Worm (Caenorhabditis elegans) whole organism, L1 larva: ENCODE measurements around the gene F59D12.5.

Experiments
- C04F5.9 ChIP-seq: sonication (generic microtip); optimal IDR thresholded peaks from 2 replicates; lab custom pipeline; 2016; ENCODE audit warnings: missing genetic modification characterization, missing compliant biosample characterization
- C34B4.2 ChIP-seq: sonication (generic microtip); optimal IDR thresholded peaks from 2 replicates; lab custom pipeline; 2017; ENCODE audit warnings: mild to moderate bottlenecking, missing genetic modification characterization, missing compliant biosample characterization
- aha-1 ChIP-seq: fragments of 150-350 bp; optimal IDR thresholded peaks from 2 replicates; lab custom pipeline; 2014; ENCODE audit warnings: missing biosample characterization, missing genetic modification characterization
- alr-1 ChIP-seq: fragments of 200-800 bp; sonication (Bioruptor generic); optimal IDR thresholded peaks from 2 replicates; lab custom pipeline; 2018; ENCODE audit warnings: borderline replicate concordance, mild to moderate bottlenecking, missing genetic modification characterization, missing compliant biosample characterization
- aly-2 ChIP-seq: fragments of 150-350 bp; optimal IDR thresholded peaks from 2 replicates; lab custom pipeline; 2014; ENCODE audit warnings: missing biosample characterization, missing genetic modification characterization
- ama-1 ChIP-seq: fragments of 150-350 bp; optimal IDR thresholded peaks from 2 replicates; lab custom pipeline; 2014
- blmp-1 ChIP-seq: fragments of 150-350 bp; optimal IDR thresholded peaks from 2 replicates; lab custom pipeline; 2014; ENCODE audit warnings: missing biosample characterization, missing genetic modification characterization
- ces-1 ChIP-seq: fragments of 150-350 bp; optimal IDR thresholded peaks from 2 replicates; lab custom pipeline; 2014; ENCODE audit warnings: missing biosample characterization, missing genetic modification reagents, missing genetic modification characterization
- dpl-1 ChIP-seq, 3 experiments: fragments of 150-350 bp in 2 of 3; sonication (generic microtip) in 1 of 3; optimal IDR thresholded peaks; 2 replicates each; lab custom pipeline; 2014 to 2017; ENCODE audit warnings: missing biosample characterization in 3 of 3, missing genetic modification characterization in 3 of 3, missing genetic modification reagents in 3 of 3
- dsc-1 ChIP-seq: sonication (generic microtip); optimal IDR thresholded peaks from 2 replicates; lab custom pipeline; 2016; ENCODE audit warnings: mild to moderate bottlenecking, missing genetic modification characterization, missing compliant biosample characterization
- efl-1 ChIP-seq, 4 experiments: fragments of 150-350 bp; optimal IDR thresholded peaks in 3 of 4; peaks in 1 of 4; 1 replicate in 1 of 4; 2 replicates in 3 of 4; lab custom pipeline; 2014; ENCODE audit warnings: missing biosample characterization in 2 of 4, missing genetic modification characterization in 2 of 4, missing genetic modification reagents in 2 of 4
- efl-3 ChIP-seq: fragments of 200-800 bp; sonication (Bioruptor generic); optimal IDR thresholded peaks from 2 replicates; lab custom pipeline; 2018; ENCODE audit warnings: mild to moderate bottlenecking, missing genetic modification characterization, missing compliant biosample characterization
- elt-2 ChIP-seq: sonication (generic microtip); optimal IDR thresholded peaks from 2 replicates; lab custom pipeline; 2016; ENCODE audit warnings: missing genetic modification characterization, mild to moderate bottlenecking, inconsistent platforms, missing compliant biosample characterization, missing genetic modification reagents
- fkh-4 ChIP-seq: sonication (generic microtip); optimal IDR thresholded peaks from 2 replicates; lab custom pipeline; 2016; ENCODE audit warnings: missing compliant biosample characterization, missing genetic modification characterization, borderline replicate concordance
- fkh-8 ChIP-seq: sonication (generic microtip); optimal IDR thresholded peaks from 2 replicates; lab custom pipeline; 2016; ENCODE audit warnings: mild to moderate bottlenecking, missing genetic modification characterization, missing compliant biosample characterization
- fos-1 ChIP-seq: fragments of 150-350 bp; optimal IDR thresholded peaks from 2 replicates; lab custom pipeline; 2014; ENCODE audit warnings: missing biosample characterization, missing genetic modification characterization
- grh-1 ChIP-seq: fragments of 200-800 bp; sonication (Bioruptor generic); IDR thresholded peaks from 2 replicates; pipeline ENCODE4 v1.3.6; 2022; ENCODE audit warnings: missing genetic modification reagents, missing genetic modification characterization, missing compliant biosample characterization
- hlh-17 ChIP-seq: fragments of 200-800 bp; sonication (Bioruptor generic); optimal IDR thresholded peaks from 2 replicates; lab custom pipeline; 2018; ENCODE audit warnings: missing genetic modification characterization, mild to moderate bottlenecking, missing compliant biosample characterization, moderate library complexity, borderline replicate concordance
- hpl-2 ChIP-seq: fragments of 150-350 bp; optimal IDR thresholded peaks from 2 replicates; lab custom pipeline; 2014; ENCODE audit warnings: missing biosample characterization, missing genetic modification reagents, missing genetic modification characterization
- irx-1 ChIP-seq: sonication (generic microtip); optimal IDR thresholded peaks from 2 replicates; lab custom pipeline; 2016; ENCODE audit warnings: missing genetic modification characterization, missing compliant biosample characterization
- jun-1 ChIP-seq: fragments of 150-350 bp; optimal IDR thresholded peaks from 2 replicates; lab custom pipeline; 2014; ENCODE audit warnings: missing biosample characterization, missing genetic modification reagents, missing genetic modification characterization
- lin-15B ChIP-seq: fragments of 150-350 bp; sonication (generic microtip); optimal IDR thresholded peaks from 3 replicates; lab custom pipeline; 2014; ENCODE audit warnings: missing biosample characterization, missing genetic modification characterization
- lin-35 ChIP-seq, 2 experiments: fragments of 150-350 bp; optimal IDR thresholded peaks; 2 replicates each; lab custom pipeline; 2014; ENCODE audit warnings: missing biosample characterization in 2 of 2, missing genetic modification characterization in 2 of 2, missing genetic modification reagents in 2 of 2
- lin-39 ChIP-seq: fragments of 150-350 bp; optimal IDR thresholded peaks from 2 replicates; lab custom pipeline; 2014; ENCODE audit warnings: missing biosample characterization, missing genetic modification reagents, missing genetic modification characterization
- lsy-2 ChIP-seq, 2 experiments: fragments of 150-350 bp; optimal IDR thresholded peaks; 2 replicates each; lab custom pipeline; 2014; ENCODE audit warnings: missing biosample characterization in 2 of 2, missing genetic modification characterization in 2 of 2
- mab-9 ChIP-seq: fragments of 200-800 bp; sonication (Bioruptor generic); IDR thresholded peaks from 2 replicates; pipeline ENCODE4 v1.3.6; 2022; ENCODE audit warnings: missing genetic modification reagents, missing genetic modification characterization, missing compliant biosample characterization
- mdl-1 ChIP-seq, 2 experiments: fragments of 150-350 bp; optimal IDR thresholded peaks; 2 replicates each; lab custom pipeline; 2014 to 2017; ENCODE audit warnings: missing biosample characterization in 2 of 2, missing genetic modification characterization in 2 of 2, inconsistent platforms in 1 of 2
- mef-2 ChIP-seq: fragments of 150-350 bp; optimal IDR thresholded peaks from 2 replicates; lab custom pipeline; 2014; ENCODE audit warnings: missing biosample characterization, missing genetic modification characterization
- mep-1 ChIP-seq: fragments of 150-350 bp; optimal IDR thresholded peaks from 2 replicates; lab custom pipeline; 2014; ENCODE audit warnings: missing biosample characterization, missing genetic modification characterization
- nhr-11 ChIP-seq: fragments of 150-350 bp; optimal IDR thresholded peaks from 2 replicates; lab custom pipeline; 2014; ENCODE audit warnings: missing biosample characterization, missing genetic modification characterization
- nhr-19 ChIP-seq: fragments of 200-800 bp; sonication (Bioruptor generic); conservative IDR thresholded peaks from 2 replicates; pipeline ENCODE4 v1.3.6; 2022; ENCODE audit warnings: missing genetic modification characterization, missing compliant biosample characterization
- nhr-71 ChIP-seq: sonication (generic microtip); optimal IDR thresholded peaks from 2 replicates; lab custom pipeline; 2016; ENCODE audit warnings: mild to moderate bottlenecking, missing genetic modification characterization, moderate library complexity, missing compliant biosample characterization
- nhr-77 ChIP-seq: fragments of 150-350 bp; optimal IDR thresholded peaks from 2 replicates; lab custom pipeline; 2014; ENCODE audit warnings: missing biosample characterization, missing genetic modification characterization
- nhr-84 ChIP-seq: sonication (generic microtip); optimal IDR thresholded peaks from 2 replicates; lab custom pipeline; 2017; ENCODE audit warnings: missing biosample characterization, missing genetic modification characterization
- nhr-85 ChIP-seq: sonication (generic microtip); peaks from one replicate; lab custom pipeline; 2016; ENCODE audit warnings: missing genetic modification characterization, inconsistent platforms, missing compliant biosample characterization
- pag-3 ChIP-seq: sonication (generic microtip); optimal IDR thresholded peaks from 2 replicates; lab custom pipeline; 2017; ENCODE audit warnings: missing genetic modification characterization, mild to moderate bottlenecking, missing compliant biosample characterization, antibody characterized with exemption, borderline replicate concordance; ENCODE audit not compliant: insufficient read depth
- pax-3 ChIP-seq: fragments of 200-800 bp; sonication (Bioruptor generic); optimal IDR thresholded peaks from 2 replicates; lab custom pipeline; 2018; ENCODE audit warnings: mild to moderate bottlenecking, missing genetic modification characterization, moderate library complexity, missing compliant biosample characterization
- pqm-1 ChIP-seq: sonication (generic microtip); optimal IDR thresholded peaks from 3 replicates; lab custom pipeline; 2017; ENCODE audit warnings: missing biosample characterization, missing genetic modification characterization
- snpc-4 ChIP-seq: fragments of 150-350 bp; optimal IDR thresholded peaks from 2 replicates; lab custom pipeline; 2014; ENCODE audit warnings: missing biosample characterization, missing genetic modification characterization
- snu-23 ChIP-seq: sonication (generic microtip); optimal IDR thresholded peaks from 2 replicates; lab custom pipeline; 2016; ENCODE audit warnings: missing genetic modification characterization, missing compliant biosample characterization
- sptf-1 ChIP-seq: fragments of 150-350 bp; optimal IDR thresholded peaks from 2 replicates; lab custom pipeline; 2014; ENCODE audit warnings: missing biosample characterization, missing genetic modification characterization
- sup-37 ChIP-seq: fragments of 200-800 bp; sonication (Bioruptor generic); optimal IDR thresholded peaks from 2 replicates; lab custom pipeline; 2018; ENCODE audit warnings: mild to moderate bottlenecking, missing genetic modification characterization, missing compliant biosample characterization
- swsn-7 ChIP-seq: sonication (generic microtip); optimal IDR thresholded peaks from 2 replicates; lab custom pipeline; 2016; ENCODE audit warnings: missing genetic modification characterization, missing compliant biosample characterization
- tbx-2 ChIP-seq: sonication (generic microtip); optimal IDR thresholded peaks from 2 replicates; lab custom pipeline; 2016; ENCODE audit warnings: missing genetic modification characterization, missing compliant biosample characterization
- tlp-1 ChIP-seq: fragments of 150-350 bp; optimal IDR thresholded peaks from 2 replicates; lab custom pipeline; 2014; ENCODE audit warnings: missing biosample characterization, missing genetic modification characterization
- unc-62 ChIP-seq: fragments of 150-350 bp; optimal IDR thresholded peaks from 2 replicates; lab custom pipeline; 2014; ENCODE audit warnings: missing biosample characterization, missing genetic modification reagents, missing genetic modification characterization
- unc-86 ChIP-seq: sonication (generic microtip); optimal IDR thresholded peaks from 2 replicates; lab custom pipeline; 2016; ENCODE audit warnings: missing genetic modification characterization, missing compliant biosample characterization
- unc-98 ChIP-seq: fragments of 200-800 bp; sonication (Bioruptor generic); IDR thresholded peaks from 2 replicates; pipeline ENCODE4 v1.3.6; 2022; ENCODE audit warnings: missing genetic modification characterization, missing compliant biosample characterization
- xbp-1 ChIP-seq: sonication (generic microtip); optimal IDR thresholded peaks from 2 replicates; lab custom pipeline; 2016; ENCODE audit warnings: missing genetic modification characterization, missing compliant biosample characterization
- zag-1 ChIP-seq: fragments of 150-350 bp; optimal IDR thresholded peaks from 2 replicates; lab custom pipeline; 2014; ENCODE audit warnings: missing biosample characterization, missing genetic modification characterization

Gene F59D12.5

DNA sequence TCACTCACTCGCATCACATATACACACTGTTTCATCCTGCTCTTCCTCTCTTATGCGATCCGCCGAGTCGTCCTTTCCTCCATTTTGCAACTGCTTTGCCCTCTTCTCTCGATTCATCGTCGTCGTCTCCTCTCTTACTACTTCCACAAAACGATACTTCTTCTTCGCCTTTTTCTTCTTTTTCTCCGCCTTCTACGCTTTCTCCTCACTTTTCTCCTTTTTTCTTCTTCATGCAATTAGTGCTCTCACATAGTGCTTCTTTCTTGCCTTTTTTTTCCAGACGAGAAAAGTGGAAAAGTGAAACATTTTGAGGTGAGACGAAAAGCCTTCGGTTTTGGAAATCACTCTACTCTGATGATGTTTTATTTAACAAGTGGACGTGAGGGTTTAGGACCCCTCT lies 12.4 kb upstream of the F59D12.5 start (continued):
- TF ChIP-seq lsy-2 (tag; optimal IDR thresholded peaks at IDR 0.05; lab: Kevin White, UChicago): peak in 1 of 2 experiments; percentile 13
- TF ChIP-seq alr-1 (tag; lab: Kevin White, UChicago): no peak
- no peak for TF ChIP-seq nhr-84
- TF ChIP-seq hpl-2: no peak
- no peak for TF ChIP-seq sup-37
- TF ChIP-seq elt-2 (tag; lab: Kevin White, UChicago): no peak
- TF ChIP-seq dsc-1 (tag; lab: Kevin White, UChicago): peak; percentile 31
- no peak for TF ChIP-seq lin-35 (GFP tag; optimal IDR thresholded peaks at IDR 0.05; lab: Kevin White, UChicago)
- no peak for TF ChIP-seq hlh-17 (GFP tag; lab: Kevin White, UChicago)
- TF ChIP-seq fkh-8 (tag; lab: Kevin White, UChicago): peak; percentile 12
- no peak for TF ChIP-seq unc-62 (GFP tag; lab: Kevin White, UChicago)
- TF ChIP-seq mep-1 (tag; lab: Kevin White, UChicago): peak; percentile 0
- TF ChIP-seq nhr-71 (tag; lab: Kevin White, UChicago): no peak
- no peak for TF ChIP-seq pag-3
- no peak for TF ChIP-seq aly-2 (tag; lab: Kevin White, UChicago)
- TF ChIP-seq fos-1 (tag; lab: Kevin White, UChicago): no peak
- no peak for TF ChIP-seq mef-2 (tag; lab: Kevin White, UChicago)
- TF ChIP-seq ces-1: no peak
- TF ChIP-seq blmp-1 (tag; lab: Kevin White, UChicago): no peak
- no peak for TF ChIP-seq ama-1 (lab: Kevin White, UChicago)
- no peak for TF ChIP-seq lin-39 (tag; lab: Kevin White, UChicago)
- no peak for TF ChIP-seq efl-1 (optimal IDR thresholded peaks at IDR 0.05; lab: Kevin White, UChicago)
- no peak for TF ChIP-seq efl-1 (GFP tag; optimal IDR thresholded peaks at IDR 0.05 in 1 of 2; lab: Kevin White, UChicago)
- TF ChIP-seq dpl-1 (GFP tag; optimal IDR thresholded peaks at IDR 0.05; lab: Kevin White, UChicago): no peak
- no peak for TF ChIP-seq nhr-11 (tag; lab: Kevin White, UChicago)
- TF ChIP-seq swsn-7 (tag; lab: Kevin White, UChicago): no peak
- no peak for TF ChIP-seq C04F5.9 (tag; lab: Kevin White, UChicago)

DNA sequence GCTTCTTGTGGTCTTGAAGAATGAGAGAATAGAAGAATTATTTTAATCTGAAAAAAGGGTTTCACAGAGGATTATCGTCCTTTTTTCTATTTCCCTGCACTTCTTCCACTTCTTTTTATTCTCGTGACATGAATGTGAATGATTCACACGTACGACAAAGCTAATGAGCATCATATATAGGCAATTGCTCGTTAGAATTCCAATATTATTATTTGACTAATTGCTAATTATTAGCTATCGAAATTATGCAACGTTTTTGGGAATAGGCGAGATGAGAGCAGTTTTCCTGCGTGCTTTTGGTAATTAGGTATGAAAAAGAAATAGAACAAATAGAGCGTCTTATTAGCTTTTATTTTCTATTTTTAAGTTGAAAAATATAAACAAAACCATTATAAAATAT lies 10.6 kb upstream of the F59D12.5 start:
- no peak for TF ChIP-seq sptf-1 (tag; lab: Kevin White, UChicago)
- TF ChIP-seq snu-23 (GFP tag; lab: Kevin White, UChicago): no peak
- no peak for TF ChIP-seq irx-1
- TF ChIP-seq dsc-1 (tag; lab: Kevin White, UChicago): peak; percentile 95
- no peak for TF ChIP-seq jun-1
- no peak for TF ChIP-seq aha-1 (tag; lab: Kevin White, UChicago)
- no peak for TF ChIP-seq pag-3
- no peak for TF ChIP-seq lin-15B (tag; lab: Kevin White, UChicago)
- TF ChIP-seq xbp-1: no peak
- TF ChIP-seq unc-98 (GFP tag; lab: Robert Waterston, UW): no peak
- TF ChIP-seq nhr-19 (GFP tag; lab: Robert Waterston, UW): no peak
- TF ChIP-seq nhr-85 (tag; lab: Kevin White, UChicago): no peak
- TF ChIP-seq mef-2 (tag; lab: Kevin White, UChicago): no peak
- peak; percentile 23 for TF ChIP-seq pax-3 (tag; lab: Kevin White, UChicago)
- TF ChIP-seq hpl-2: no peak
- TF ChIP-seq unc-86 (tag; lab: Kevin White, UChicago): no peak
- no peak for TF ChIP-seq alr-1 (tag; lab: Kevin White, UChicago)
- no peak for TF ChIP-seq ama-1 (lab: Kevin White, UChicago)
- TF ChIP-seq lsy-2 (tag; optimal IDR thresholded peaks at IDR 0.05; lab: Kevin White, UChicago): peak in 1 of 2 experiments; percentile 6
- TF ChIP-seq tlp-1 (tag; lab: Kevin White, UChicago): no peak
- no peak for TF ChIP-seq ces-1
- TF ChIP-seq fkh-4 (tag; lab: Kevin White, UChicago): no peak
- TF ChIP-seq mab-9 (GFP tag; lab: Robert Waterston, UW): no peak
- no peak for TF ChIP-seq zag-1 (tag; lab: Kevin White, UChicago)
- no peak for TF ChIP-seq nhr-77 (tag; lab: Kevin White, UChicago)
- TF ChIP-seq tbx-2: no peak
- TF ChIP-seq snpc-4 (tag; lab: Kevin White, UChicago): no peak
- no peak for TF ChIP-seq lin-39 (tag; lab: Kevin White, UChicago)
- no peak for TF ChIP-seq unc-62 (GFP tag; lab: Kevin White, UChicago)
- TF ChIP-seq efl-1 (optimal IDR thresholded peaks at IDR 0.05; lab: Kevin White, UChicago): no peak
- no peak for TF ChIP-seq efl-1 (GFP tag; optimal IDR thresholded peaks at IDR 0.05 in 1 of 2; lab: Kevin White, UChicago)
- TF ChIP-seq mdl-1 (tag; optimal IDR thresholded peaks at IDR 0.05; lab: Kevin White, UChicago): no peak
- no peak for TF ChIP-seq grh-1 (GFP tag; lab: Robert Waterston, UW)
- no peak for TF ChIP-seq efl-3 (GFP tag; lab: Kevin White, UChicago)
- TF ChIP-seq C34B4.2 (tag; lab: Kevin White, UChicago): no peak
- TF ChIP-seq C04F5.9 (tag; lab: Kevin White, UChicago): no peak
- no peak for TF ChIP-seq pqm-1 (tag; lab: Kevin White, UChicago)
